Worm (Caenorhabditis elegans) whole organism, L4/young adult: Measurements from ENCODE around the gene F49E11.2.

ENCODE experiments used
- W03F9.2 ChIP-seq: fragments of 150-350 bp; optimal IDR thresholded peaks from 2 replicates; lab custom pipeline; 2014; ENCODE audit warnings: missing biosample characterization, missing genetic modification characterization
- dao-5 ChIP-seq: sonication (generic microtip); optimal IDR thresholded peaks from 2 replicates; lab custom pipeline; 2016; ENCODE audit warnings: missing genotype, missing genetic modification characterization, moderate library complexity, missing compliant biosample characterization
- him-1 ChIP-seq: sonication (generic microtip); optimal IDR thresholded peaks from 2 replicates; lab custom pipeline; 2016; ENCODE audit warnings: missing genotype, missing genetic modification reagents, missing genetic modification characterization, missing compliant biosample characterization

Gene F49E11.2

DNA sequence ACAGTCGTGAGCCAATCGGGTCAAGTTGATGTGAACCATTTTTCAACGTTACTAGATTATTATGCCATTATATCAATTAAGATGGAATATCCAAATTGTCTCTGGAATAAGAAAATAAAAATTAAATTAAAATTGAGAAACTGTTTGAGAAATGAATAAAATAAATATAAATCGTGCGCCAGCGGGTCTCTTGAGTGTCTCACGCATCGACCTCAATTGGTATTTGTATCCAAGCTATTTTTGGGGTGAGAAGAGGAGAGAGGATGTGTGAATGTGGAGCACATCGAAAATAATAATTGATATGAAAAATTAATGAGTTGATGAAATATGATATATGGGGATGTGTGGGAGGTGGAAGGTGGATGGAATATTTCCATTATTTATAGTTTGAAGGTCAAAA, at the start of gene F49E11.2:
F49E11.2 (minus strand) TSS at position 101 of the 400 bp plus-strand sequence.
- TF ChIP-seq W03F9.2 (no peak), dao-5 (tag; lab: Kevin White, UChicago) (no peak), him-1 (tag; lab: Kevin White, UChicago) (no peak)

DNA sequence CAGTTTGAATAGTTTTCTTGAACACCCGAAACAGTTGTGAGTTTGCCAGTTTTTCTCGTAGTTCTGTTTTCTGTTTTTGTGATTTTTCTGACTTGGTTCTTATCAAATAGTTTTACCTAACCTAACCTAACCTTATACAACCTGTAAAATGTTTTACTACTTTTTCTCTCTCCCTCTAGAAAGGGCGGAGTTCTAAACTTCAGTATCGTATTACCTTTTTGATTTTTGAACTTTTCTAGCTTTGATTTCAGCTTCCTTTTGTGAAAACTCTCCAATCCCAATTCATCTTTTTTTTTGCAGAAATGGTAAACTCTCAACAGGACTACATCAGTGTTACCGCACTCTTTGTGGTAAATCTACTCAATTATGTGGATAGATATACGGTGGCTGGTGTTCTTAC, 47.9 kb upstream of the F49E11.2 start, which contains the start of gene spin-2:
spin-2 (plus strand) TSS at position 301 of the 400 bp plus-strand sequence.
- no peak for TF ChIP-seq him-1 (tag; lab: Kevin White, UChicago)
- no peak for TF ChIP-seq W03F9.2
- no peak for TF ChIP-seq dao-5 (tag; lab: Kevin White, UChicago)

ce11 chrIV:13085675-13086074, 46.9 kb upstream of the F49E11.2 start:
- TF ChIP-seq dao-5 (tag; lab: Kevin White, UChicago) (no peak), him-1 (tag; lab: Kevin White, UChicago) (no peak), W03F9.2 (no peak)

- no peak for TF ChIP-seq him-1 (tag; lab: Kevin White, UChicago)
- TF ChIP-seq W03F9.2: no peak
- no peak for TF ChIP-seq dao-5 (tag; lab: Kevin White, UChicago)
Observed at ce11 chrIV:13082836-13083763, 44.3 kb upstream of the F49E11.2 start.

DNA sequence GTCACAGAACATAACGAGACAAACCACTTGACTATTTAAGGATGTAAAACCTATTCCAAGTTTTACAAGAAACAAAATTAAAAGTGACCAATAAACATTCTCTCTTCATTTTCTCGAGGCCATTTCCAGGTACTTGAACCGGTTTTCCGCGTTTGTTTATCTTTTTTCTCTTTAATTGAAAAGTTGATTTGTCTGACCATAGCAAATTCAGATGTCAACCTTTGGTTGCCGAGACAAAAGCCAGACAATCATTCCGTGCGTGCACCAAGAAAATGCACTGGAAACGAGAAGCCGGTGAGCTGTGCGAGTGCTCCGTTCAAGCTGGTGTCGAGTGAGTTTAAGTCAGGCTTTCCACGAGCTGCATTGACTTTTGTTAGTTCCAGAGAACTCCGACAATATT, 43.3 kb upstream of the F49E11.2 start:
- TF ChIP-seq him-1 (tag; lab: Kevin White, UChicago): no peak
- TF ChIP-seq W03F9.2: no peak
- no peak for TF ChIP-seq dao-5 (tag; lab: Kevin White, UChicago)

ce11 chrIV:13080861-13081260, 42.1 kb upstream of the F49E11.2 start:
- no peak for TF ChIP-seq W03F9.2
- no peak for TF ChIP-seq dao-5 (tag; lab: Kevin White, UChicago)
- TF ChIP-seq him-1 (tag; lab: Kevin White, UChicago): no peak

ce11 chrIV:13080185-13080584, 41.4 kb upstream of the F49E11.2 start:
- TF ChIP-seq W03F9.2 (no peak), dao-5 (tag; lab: Kevin White, UChicago) (no peak), him-1 (tag; lab: Kevin White, UChicago) (no peak)

DNA sequence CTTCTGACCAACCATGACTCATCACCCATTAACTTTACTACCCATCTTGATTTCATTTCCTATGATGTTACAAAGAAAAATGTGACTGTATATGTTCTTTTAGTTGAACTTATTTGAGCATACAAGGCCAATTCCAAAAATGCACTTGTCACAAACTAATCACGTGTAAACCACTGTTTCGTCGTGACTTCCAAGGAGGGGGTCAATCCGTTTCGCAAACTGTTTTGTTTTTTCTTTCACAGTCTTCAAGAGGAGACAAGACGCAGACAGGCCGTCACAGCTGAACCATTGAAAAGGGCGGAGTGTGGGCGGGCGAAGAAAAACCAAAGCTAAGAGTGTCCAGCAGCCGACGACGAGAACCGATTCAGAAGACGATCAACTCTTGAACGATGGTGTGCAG, 40.3 kb upstream of the F49E11.2 start, which contains the start of gene C39E9.8:
C39E9.8 (plus strand) TSS at position 328 of the 400 bp plus-strand sequence.
- TF ChIP-seq W03F9.2 (no peak), dao-5 (tag; lab: Kevin White, UChicago) (no peak), him-1 (tag; lab: Kevin White, UChicago) (no peak)

- TF ChIP-seq W03F9.2: no peak
- TF ChIP-seq him-1 (tag; lab: Kevin White, UChicago): no peak
- no peak for TF ChIP-seq dao-5 (tag; lab: Kevin White, UChicago)
Observed at ce11 chrIV:13078342-13078741, 39.6 kb upstream of the F49E11.2 start.

ce11 chrIV:13077694-13078093, 38.9 kb upstream of the F49E11.2 start:
- TF ChIP-seq dao-5 (tag; lab: Kevin White, UChicago): no peak
- TF ChIP-seq him-1 (tag; lab: Kevin White, UChicago): no peak
- no peak for TF ChIP-seq W03F9.2

DNA sequence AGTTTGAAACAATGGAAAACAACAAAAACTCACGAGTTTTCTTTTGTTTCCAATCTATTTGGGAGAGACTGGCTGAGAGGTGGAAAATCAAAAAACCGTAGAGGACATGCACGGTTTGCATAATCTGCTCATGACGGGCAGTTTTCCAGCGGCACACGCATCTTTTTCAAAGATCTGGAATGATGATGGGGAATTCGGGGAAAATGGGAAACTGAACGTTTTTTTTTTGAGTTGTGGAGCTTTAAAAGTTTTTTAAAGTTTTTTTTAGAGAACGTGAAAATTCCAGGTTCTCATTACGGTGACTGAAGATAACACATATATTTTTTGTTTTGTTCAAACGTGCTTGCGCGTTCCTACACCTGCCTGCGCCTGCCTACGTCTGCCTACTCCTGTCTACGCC, 37.8 kb upstream of the F49E11.2 start, which contains the start of gene C39E9.7:
C39E9.7 (minus strand) TSS at position 101 of the 400 bp plus-strand sequence.
- TF ChIP-seq dao-5 (tag; lab: Kevin White, UChicago): no peak
- TF ChIP-seq W03F9.2: no peak
- no peak for TF ChIP-seq him-1 (tag; lab: Kevin White, UChicago)

- TF ChIP-seq him-1 (tag; lab: Kevin White, UChicago) (no peak), W03F9.2 (no peak), dao-5 (tag; lab: Kevin White, UChicago) (no peak)
Observed at ce11 chrIV:13075625-13076252, 37.0 kb upstream of the F49E11.2 start.

ce11 chrIV:13071445-13071844, 32.7 kb upstream of the F49E11.2 start, which contains the start of gene scl-8:
scl-8 (plus strand) TSS chrIV:13071745.
- TF ChIP-seq W03F9.2 (no peak), dao-5 (tag; lab: Kevin White, UChicago) (no peak), him-1 (tag; lab: Kevin White, UChicago) (no peak)

DNA sequence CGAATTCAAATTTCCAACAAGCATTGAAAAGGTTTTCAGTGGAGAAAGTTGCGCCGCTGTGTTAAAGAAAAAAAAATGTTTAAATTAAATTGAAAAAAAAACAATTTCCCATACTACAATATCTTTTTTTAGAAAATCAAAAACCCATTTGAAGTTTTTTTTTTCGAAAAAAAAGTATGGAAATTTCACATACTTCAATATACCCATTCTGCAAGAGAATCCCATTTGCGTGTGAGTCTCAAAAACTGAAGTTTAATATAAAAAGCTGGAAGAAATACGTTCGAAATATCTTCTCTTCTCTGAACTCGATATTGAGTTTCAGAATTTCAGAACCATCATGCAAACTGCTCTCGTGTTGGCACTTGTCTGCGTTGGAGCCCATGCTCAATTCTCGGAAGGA, 31.4 kb upstream of the F49E11.2 start, which contains the start of gene scl-7:
scl-7 (plus strand) TSS at position 301 of the 400 bp plus-strand sequence.
- no peak for TF ChIP-seq dao-5 (tag; lab: Kevin White, UChicago)
- TF ChIP-seq him-1 (tag; lab: Kevin White, UChicago): no peak
- no peak for TF ChIP-seq W03F9.2
